Worm (Caenorhabditis elegans) whole organism, young adult: Measurements from ENCODE around the gene cest-9.1.

Source experiments
- F49E8.2 ChIP-seq: sonication (generic microtip); optimal IDR thresholded peaks from 3 replicates; lab custom pipeline; 2017; ENCODE audit warnings: missing genetic modification characterization, mild to moderate bottlenecking, missing compliant biosample characterization, antibody characterized with exemption, moderate library complexity; ENCODE audit not compliant: insufficient read depth
- F55B11.4 ChIP-seq: sonication (generic microtip); optimal IDR thresholded peaks from 2 replicates; lab custom pipeline; 2016; ENCODE audit warnings: missing compliant biosample characterization, missing genetic modification characterization, borderline replicate concordance; ENCODE audit not compliant: insufficient read depth
- F57C9.4 ChIP-seq: sonication (generic microtip); optimal IDR thresholded peaks from 2 replicates; lab custom pipeline; 2017; ENCODE audit warnings: mild to moderate bottlenecking, missing genetic modification characterization, missing compliant biosample characterization
- aptf-2 ChIP-seq: fragments of 200-800 bp; sonication (Bioruptor generic); conservative IDR thresholded peaks from 2 replicates; pipeline ENCODE4 v1.3.6; 2022; ENCODE audit warnings: missing genetic modification reagents, missing genetic modification characterization, missing compliant biosample characterization
- attf-5 ChIP-seq: fragments of 200-800 bp; sonication (Bioruptor generic); optimal IDR thresholded peaks from 2 replicates; lab custom pipeline; 2018; ENCODE audit warnings: mild to moderate bottlenecking, missing genetic modification characterization, missing compliant biosample characterization
- attf-6 ChIP-seq: fragments of 200-800 bp; sonication (Bioruptor generic); IDR thresholded peaks from 2 replicates; pipeline ENCODE4 v1.3.6; 2022; ENCODE audit warnings: missing genetic modification reagents, missing genetic modification characterization, missing compliant biosample characterization
- ccch-3 ChIP-seq: fragments of 200-800 bp; sonication (Bioruptor generic); optimal IDR thresholded peaks from 2 replicates; lab custom pipeline; 2018; ENCODE audit warnings: mild to moderate bottlenecking, missing genetic modification characterization, missing compliant biosample characterization
- chd-7 ChIP-seq: sonication (generic microtip); optimal IDR thresholded peaks from 2 replicates; lab custom pipeline; 2016; ENCODE audit warnings: mild to moderate bottlenecking, missing genetic modification characterization, moderate library complexity, missing compliant biosample characterization
- egrh-3 ChIP-seq: fragments of 200-800 bp; sonication (Bioruptor generic); IDR thresholded peaks from 2 replicates; pipeline ENCODE4 v1.3.6; 2022; ENCODE audit warnings: missing genetic modification reagents, missing genetic modification characterization, missing compliant biosample characterization
- him-1 ChIP-seq: sonication (generic microtip); optimal IDR thresholded peaks from 2 replicates; lab custom pipeline; 2016; ENCODE audit warnings: missing genotype, missing genetic modification reagents, missing genetic modification characterization, missing compliant biosample characterization
- hlh-26 ChIP-seq: fragments of 200-800 bp; sonication (Bioruptor generic); conservative IDR thresholded peaks from 2 replicates; pipeline ENCODE4 v1.3.6; 2022; ENCODE audit warnings: missing genetic modification reagents, missing genetic modification characterization, missing compliant biosample characterization
- lin-26 ChIP-seq: fragments of 200-800 bp; sonication (Bioruptor generic); IDR thresholded peaks from 2 replicates; pipeline ENCODE4 v1.3.6; 2022; ENCODE audit warnings: missing genetic modification reagents, missing genetic modification characterization, missing compliant biosample characterization
- lir-1 ChIP-seq: fragments of 200-800 bp; sonication (Bioruptor generic); conservative IDR thresholded peaks from 2 replicates; pipeline ENCODE4 v1.3.6; 2022; ENCODE audit warnings: missing genetic modification reagents, missing genetic modification characterization, missing compliant biosample characterization
- lsy-27 ChIP-seq: sonication (generic microtip); optimal IDR thresholded peaks from 2 replicates; lab custom pipeline; 2017; ENCODE audit warnings: missing genetic modification characterization, mild to moderate bottlenecking, missing compliant biosample characterization, antibody characterized with exemption, missing genotype, borderline replicate concordance; ENCODE audit not compliant: insufficient read depth
- madf-6 ChIP-seq: fragments of 200-800 bp; sonication (Bioruptor generic); IDR thresholded peaks from 2 replicates; pipeline ENCODE4 v1.3.6; 2022; ENCODE audit warnings: missing genetic modification reagents, missing genetic modification characterization, missing compliant biosample characterization
- mes-4 ChIP-seq: sonication (generic microtip); optimal IDR thresholded peaks from 2 replicates; lab custom pipeline; 2016; ENCODE audit warnings: missing genotype, missing genetic modification characterization, missing compliant biosample characterization
- mxl-1 ChIP-seq: sonication (generic microtip); optimal IDR thresholded peaks from 2 replicates; lab custom pipeline; 2016; ENCODE audit warnings: missing genetic modification characterization, missing compliant biosample characterization
- nhr-80 ChIP-seq: sonication (generic microtip); optimal IDR thresholded peaks from 2 replicates; lab custom pipeline; 2016; ENCODE audit warnings: missing genetic modification characterization, missing compliant biosample characterization
- nhr-90 ChIP-seq: sonication (generic microtip); optimal IDR thresholded peaks from 2 replicates; lab custom pipeline; 2016; ENCODE audit warnings: missing genotype, mild to moderate bottlenecking, missing genetic modification characterization, missing compliant biosample characterization
- snpc-1.1 ChIP-seq: sonication (generic microtip); optimal IDR thresholded peaks from 2 replicates; lab custom pipeline; 2017; ENCODE audit warnings: missing genetic modification characterization, mild to moderate bottlenecking, missing compliant biosample characterization, antibody characterized with exemption, moderate library complexity, missing genotype, missing genetic modification reagents; ENCODE audit not compliant: insufficient read depth
- snpc-4 ChIP-seq, 5 experiments: fragments of 150-350 bp in 1 of 5; sonication (generic microtip) in 4 of 5; optimal IDR thresholded peaks; 2 replicates each; lab custom pipeline; 2014 to 2018; ENCODE audit warnings: missing genetic modification characterization in 5 of 5, missing biosample characterization in 3 of 5, antibody characterized with exemption in 2 of 5, mild to moderate bottlenecking in 2 of 5, missing compliant biosample characterization in 2 of 5, missing genotype in 2 of 5, moderate library complexity in 2 of 5, missing genetic modification reagents in 1 of 5
- somi-1 ChIP-seq: fragments of 200-800 bp; sonication (Bioruptor generic); optimal IDR thresholded peaks from 2 replicates; lab custom pipeline; 2018; ENCODE audit warnings: mild to moderate bottlenecking, missing genetic modification characterization, missing compliant biosample characterization
- tbx-9 ChIP-seq: sonication (generic microtip); optimal IDR thresholded peaks from 2 replicates; lab custom pipeline; 2016; ENCODE audit warnings: borderline replicate concordance, missing genetic modification characterization, inconsistent platforms, missing compliant biosample characterization
- unc-130 ChIP-seq: sonication (generic microtip); optimal IDR thresholded peaks from 2 replicates; lab custom pipeline; 2016; ENCODE audit warnings: missing genetic modification reagents, missing genetic modification characterization, missing compliant biosample characterization
- unc-62 ChIP-seq: fragments of 150-350 bp; optimal IDR thresholded peaks from 2 replicates; lab custom pipeline; 2014; ENCODE audit warnings: missing biosample characterization, missing genetic modification reagents, missing genetic modification characterization
- ztf-18 ChIP-seq: sonication (generic microtip); optimal IDR thresholded peaks from 2 replicates; lab custom pipeline; 2016; ENCODE audit warnings: missing genotype, mild to moderate bottlenecking, missing genetic modification characterization, missing compliant biosample characterization
- ztf-25 ChIP-seq: fragments of 200-800 bp; sonication (Bioruptor generic); IDR thresholded peaks from 2 replicates; pipeline ENCODE4 v1.3.6; 2022; ENCODE audit warnings: missing genetic modification reagents, missing genetic modification characterization, missing compliant biosample characterization
- ztf-28 ChIP-seq: fragments of 200-800 bp; sonication (Bioruptor generic); IDR thresholded peaks from 2 replicates; pipeline ENCODE4 v1.3.6; 2022; ENCODE audit warnings: missing genetic modification reagents, missing genetic modification characterization, missing compliant biosample characterization

cest-9.1 gene

DNA sequence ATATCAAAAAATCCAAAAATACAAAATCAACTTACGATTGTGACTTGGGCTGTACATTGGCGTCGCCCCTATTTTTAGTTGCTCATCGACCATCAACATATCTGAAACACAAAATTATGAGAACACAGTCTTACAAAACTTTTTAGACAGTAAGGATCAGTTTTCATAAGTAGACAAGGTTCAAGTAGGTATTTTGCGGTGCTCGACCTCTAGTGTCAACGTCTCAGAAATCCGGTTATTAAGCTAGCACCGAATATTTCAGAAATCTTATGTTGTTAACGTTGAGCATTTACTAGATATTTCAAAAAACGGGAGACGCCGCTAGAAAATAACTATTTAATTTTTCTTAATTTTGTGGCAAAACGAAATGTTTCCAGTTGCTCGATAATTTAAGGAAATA, 44.9 kb downstream of the cest-9.1 start, which contains the start of gene otpl-8:
Gene otpl-8 (minus strand): TSS at position 101 of the 400 bp plus-strand sequence.
- TF ChIP-seq unc-62 (no peak), mxl-1 (tag; lab: Kevin White, UChicago) (no peak), nhr-90 (tag; lab: Kevin White, UChicago) (no peak), attf-6 (GFP tag; lab: Robert Waterston, UW) (no peak)

DNA sequence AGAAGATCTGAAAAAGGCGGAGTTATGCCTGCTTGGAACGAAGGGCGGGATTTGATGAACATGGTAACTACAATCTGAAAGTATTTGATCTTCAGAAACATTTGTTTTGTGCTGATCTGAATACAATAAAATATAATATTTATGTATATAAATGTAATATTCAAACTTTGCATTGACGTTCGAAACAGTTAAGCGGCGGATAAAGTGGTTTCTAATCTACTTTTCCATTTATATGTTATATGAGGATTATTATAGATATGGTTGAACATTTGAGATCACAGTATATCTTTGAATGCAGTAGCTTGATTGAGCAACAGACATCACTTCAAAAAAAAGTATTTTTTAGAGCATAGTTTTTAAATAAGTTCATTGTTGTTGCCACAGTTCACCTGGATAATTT, 47.9 kb downstream of the cest-9.1 start, which contains the start of gene H19J13.2:
Gene H19J13.2 (minus strand): TSS at position 101 of the 400 bp plus-strand sequence.
- TF ChIP-seq mes-4 (tag; lab: Kevin White, UChicago), result no peak
- no peak for TF ChIP-seq mxl-1 (tag; lab: Kevin White, UChicago)
- no peak for TF ChIP-seq aptf-2 (GFP tag; lab: Robert Waterston, UW)
- no peak for TF ChIP-seq F49E8.2 (tag; lab: Kevin White, UChicago)
- TF ChIP-seq F55B11.4, result no peak
- no peak for TF ChIP-seq attf-5
- TF ChIP-seq hlh-26 (GFP tag; lab: Robert Waterston, UW), result no peak
- TF ChIP-seq lin-26 (GFP tag; lab: Robert Waterston, UW), result no peak
- TF ChIP-seq ztf-28 (GFP tag; lab: Robert Waterston, UW), result no peak
- no peak for TF ChIP-seq attf-6 (GFP tag; lab: Robert Waterston, UW)
- no peak for TF ChIP-seq ztf-25 (GFP tag; lab: Robert Waterston, UW)
- TF ChIP-seq tbx-9 (tag; lab: Kevin White, UChicago), result no peak
- TF ChIP-seq, all 124 proteins: peak for 0

ce11 chrX:12275577-12275976, 49.6 kb downstream of the cest-9.1 start, which contains the start of gene C04B4.6:
TSS of gene C04B4.6 (minus strand) at chrX:12275677.
- no peak for TF ChIP-seq unc-130 (GFP tag; lab: Kevin White, UChicago)
- TF ChIP-seq egrh-3 (GFP tag; lab: Robert Waterston, UW), result no peak
- no peak for TF ChIP-seq aptf-2 (GFP tag; lab: Robert Waterston, UW)
- no peak for TF ChIP-seq ccch-3
- TF ChIP-seq him-1 (tag; lab: Kevin White, UChicago), result no peak
- TF ChIP-seq ztf-18 (tag; lab: Kevin White, UChicago), result no peak
- no peak for TF ChIP-seq nhr-80 (tag; lab: Kevin White, UChicago)
- no peak for TF ChIP-seq F57C9.4
- TF ChIP-seq somi-1 (GFP tag; lab: Kevin White, UChicago), result no peak
- no peak for TF ChIP-seq tbx-9 (tag; lab: Kevin White, UChicago)
- no peak for TF ChIP-seq lir-1
- TF ChIP-seq madf-6 (GFP tag; lab: Robert Waterston, UW), result no peak
- TF ChIP-seq chd-7 (tag; lab: Kevin White, UChicago), result no peak
- TF ChIP-seq snpc-4 (GFP tag; optimal IDR thresholded peaks at IDR 0.05; lab: Kevin White, UChicago), result no peak
- TF ChIP-seq snpc-4 (tag; optimal IDR thresholded peaks at IDR 0.05; lab: Kevin White, UChicago), result no peak
- TF ChIP-seq snpc-1.1 (tag; lab: Kevin White, UChicago), result no peak
- no peak for TF ChIP-seq mes-4 (tag; lab: Kevin White, UChicago)
- TF ChIP-seq attf-6 (GFP tag; lab: Robert Waterston, UW), result no peak
- no peak for TF ChIP-seq lsy-27 (tag; lab: Kevin White, UChicago)
- no peak for TF ChIP-seq nhr-90 (tag; lab: Kevin White, UChicago)
